Fruit fly (Drosophila melanogaster) whole organism, adult: ENCODE data around the gene mRpS11.

Source experiments
- CG1620 ChIP-seq: fragments of 200-800 bp; sonication (Bioruptor generic); optimal IDR thresholded peaks from 2 replicates; lab custom pipeline; 2016; ENCODE audit warnings: missing biosample characterization, missing genetic modification characterization
- CG33017 ChIP-seq: fragments of 200-800 bp; sonication (Bioruptor generic); optimal IDR thresholded peaks from 2 replicates; lab custom pipeline; 2018; ENCODE audit warnings: missing biosample characterization, mild to moderate bottlenecking, missing genetic modification characterization, moderate library complexity
- CG7045 ChIP-seq: fragments of 200-800 bp; sonication (Bioruptor generic); optimal IDR thresholded peaks from 2 replicates; lab custom pipeline; 2017; ENCODE audit warnings: missing biosample characterization, mild to moderate bottlenecking, missing genetic modification characterization
- CG7101 ChIP-seq: fragments of 200-800 bp; sonication (Bioruptor generic); optimal IDR thresholded peaks from 2 replicates; lab custom pipeline; 2018; ENCODE audit warnings: missing biosample characterization, mild to moderate bottlenecking, missing genetic modification characterization, moderate library complexity
- Hr96 ChIP-seq: fragments of 200-800 bp; sonication (Bioruptor generic); optimal IDR thresholded peaks from 2 replicates; lab custom pipeline; 2016; ENCODE audit warnings: missing biosample characterization, missing genetic modification characterization
- Mnt ChIP-seq: fragments of 200-800 bp; sonication (Bioruptor generic); optimal IDR thresholded peaks from 2 replicates; lab custom pipeline; 2016; ENCODE audit warnings: missing biosample characterization, mild to moderate bottlenecking, missing genetic modification characterization
- kay ChIP-seq: fragments of 200-800 bp; sonication (Bioruptor generic); peaks from one replicate; lab custom pipeline; 2016; ENCODE audit warnings: missing biosample characterization, missing genetic modification characterization, borderline replicate concordance
- tj ChIP-seq: fragments of 200-800 bp; sonication (Bioruptor generic); optimal IDR thresholded peaks from 3 replicates; lab custom pipeline; 2017; ENCODE audit warnings: missing biosample characterization, mild to moderate bottlenecking, missing genetic modification characterization, moderate library complexity

dm6 chr3R:17079859-17080255 lies 7.3 kb downstream of the mRpS11 start, which contains the start of the genes Keap1 and kuk:
- TF ChIP-seq CG1620 (GFP tag; lab: Kevin White, UChicago) (peak; percentile 88), Mnt (GFP tag; lab: Kevin White, UChicago) (peak; percentile 97), Hr96 (peak; percentile 74), tj (no peak), kay (no peak), CG7101 (tag; lab: Kevin White, UChicago) (peak; percentile 77), CG7045 (GFP tag; lab: Kevin White, UChicago) (no peak), CG33017 (tag; lab: Kevin White, UChicago) (peak; percentile 21)
